Fruit fly (Drosophila melanogaster): ENCODE data around the gene Hsc70-4.

DNA sequence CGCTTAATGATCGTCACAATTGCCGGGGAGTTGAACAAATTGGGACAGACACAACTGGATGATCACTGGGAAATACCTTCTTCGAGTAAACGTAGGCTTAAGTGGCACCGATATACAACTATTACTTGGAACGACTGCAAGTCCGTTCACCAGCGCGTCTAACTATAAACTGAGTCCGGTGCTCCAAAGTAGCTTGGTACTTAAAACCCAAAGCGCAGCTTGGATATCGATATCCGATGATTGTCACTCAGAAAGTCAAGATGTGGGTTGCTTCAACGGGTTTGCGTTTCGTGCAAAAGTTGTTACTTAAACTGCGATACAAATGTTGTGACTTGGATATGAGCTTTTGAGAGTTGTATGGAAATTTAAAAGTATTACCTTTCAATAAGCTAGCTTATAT, 36.2 kb upstream of the Hsc70-4 start, which contains the start of gene Spn88Ea:
- TF ChIP-seq tj (GFP tag; optimal IDR thresholded peaks at IDR 0.05) (no peak), CG12768 (GFP tag; optimal IDR thresholded peaks at IDR 0.05) (no peak)

All from whole organism, adult.